Worm (Caenorhabditis elegans) whole organism, late embryonic: ENCODE measurements around the gene T07F8.1.

Source experiments
- ceh-9 ChIP-seq: sonication (generic microtip); optimal IDR thresholded peaks from 2 replicates; lab custom pipeline; 2016; ENCODE audit warnings: mild to moderate bottlenecking, missing genetic modification characterization, inconsistent platforms, missing compliant biosample characterization
- elt-4 ChIP-seq: sonication (generic microtip); optimal IDR thresholded peaks from 2 replicates; lab custom pipeline; 2016; ENCODE audit warnings: missing genetic modification characterization, missing compliant biosample characterization
- nfya-1 ChIP-seq: sonication (generic microtip); optimal IDR thresholded peaks from 2 replicates; lab custom pipeline; 2017; ENCODE audit warnings: missing genetic modification characterization, mild to moderate bottlenecking, missing compliant biosample characterization, antibody characterized with exemption, moderate library complexity
- nhr-11 ChIP-seq: fragments of 150-350 bp; optimal IDR thresholded peaks from 2 replicates; lab custom pipeline; 2014; ENCODE audit warnings: missing biosample characterization, missing genetic modification characterization
- pag-3 ChIP-seq: sonication (generic microtip); optimal IDR thresholded peaks from 2 replicates; lab custom pipeline; 2016; ENCODE audit warnings: missing compliant biosample characterization, missing genetic modification characterization, borderline replicate concordance
- pat-9 ChIP-seq: fragments of 200-800 bp; sonication (Bioruptor generic); optimal IDR thresholded peaks from 2 replicates; lab custom pipeline; 2018; ENCODE audit warnings: mild to moderate bottlenecking, missing genetic modification characterization, moderate library complexity, missing compliant biosample characterization
- pax-1 ChIP-seq: fragments of 150-350 bp; optimal IDR thresholded peaks from 2 replicates; lab custom pipeline; 2014; ENCODE audit warnings: missing biosample characterization, missing genetic modification characterization
- unc-55 ChIP-seq: sonication (generic microtip); optimal IDR thresholded peaks from 2 replicates; lab custom pipeline; 2017; ENCODE audit warnings: missing biosample characterization, missing genetic modification reagents, missing genetic modification characterization

- TF ChIP-seq pax-1 (tag; lab: Kevin White, UChicago) = no peak
- TF ChIP-seq pat-9 (tag; lab: Kevin White, UChicago) = no peak
- no peak for TF ChIP-seq elt-4 (tag; lab: Kevin White, UChicago)
- no peak for TF ChIP-seq pag-3
- no peak for TF ChIP-seq ceh-9 (tag; lab: Kevin White, UChicago)
- TF ChIP-seq nfya-1 (tag; lab: Kevin White, UChicago) = peak; percentile 45
- TF ChIP-seq nhr-11 (tag; lab: Kevin White, UChicago) = no peak
- peak; percentile 43 for TF ChIP-seq unc-55 (GFP tag; lab: Kevin White, UChicago)
Observed at ce11 chrII:7111657-7112049, 36.5 kb upstream of the T07F8.1 start, which contains the start of gene F10E7.5.
